Fruit fly (Drosophila melanogaster) whole organism, embryonic: Measurements from ENCODE around the gene CG9760.

Source experiments
- Atf-2 ChIP-seq: fragments of 200-800 bp; sonication (Bioruptor generic); optimal IDR thresholded peaks from 2 replicates; lab custom pipeline; 2016; ENCODE audit warnings: missing biosample characterization, missing genetic modification characterization
- Atf6 ChIP-seq: fragments of 200-800 bp; sonication (Bioruptor generic); IDR thresholded peaks from 2 replicates; pipeline ENCODE4 v1.3.6; 2022; ENCODE audit warnings: missing biosample characterization, missing genetic modification characterization
- BtbVII ChIP-seq: fragments of 200-800 bp; sonication (Bioruptor generic); optimal IDR thresholded peaks from 3 replicates; lab custom pipeline; 2017; ENCODE audit warnings: missing biosample characterization, mild to moderate bottlenecking, missing genetic modification characterization
- CG10267 ChIP-seq: fragments of 200-800 bp; sonication (Bioruptor generic); optimal IDR thresholded peaks from 2 replicates; lab custom pipeline; 2018; ENCODE audit warnings: missing biosample characterization, mild to moderate bottlenecking, missing genetic modification characterization, moderate library complexity
- CG10274 ChIP-seq: fragments of 200-800 bp; sonication (Bioruptor generic); optimal IDR thresholded peaks from 3 replicates; lab custom pipeline; 2017; ENCODE audit warnings: missing biosample characterization, mild to moderate bottlenecking, missing genetic modification characterization
- CG10431 ChIP-seq: fragments of 200-800 bp; sonication (Bioruptor generic); optimal IDR thresholded peaks from 3 replicates; lab custom pipeline; 2018; ENCODE audit warnings: missing biosample characterization, mild to moderate bottlenecking, missing genetic modification characterization
- CG11695 ChIP-seq: fragments of 200-800 bp; sonication (Bioruptor generic); IDR thresholded peaks from 3 replicates; pipeline ENCODE4 v1.3.6; 2022; ENCODE audit warnings: missing biosample characterization, missing genetic modification characterization
- CG13287 ChIP-seq: fragments of 200-800 bp; sonication (Bioruptor generic); IDR thresholded peaks from 2 replicates; pipeline ENCODE4 v1.3.6; 2022; ENCODE audit warnings: missing biosample characterization, missing genetic modification characterization; ENCODE audit not compliant: partially characterized antibody
- CG1602 ChIP-seq: fragments of 200-800 bp; sonication (Bioruptor generic); optimal IDR thresholded peaks from 3 replicates; lab custom pipeline; 2016; ENCODE audit warnings: missing biosample characterization, missing genetic modification characterization
- CG18476 ChIP-seq: fragments of 200-800 bp; sonication (Bioruptor generic); optimal IDR thresholded peaks from 2 replicates; lab custom pipeline; 2016; ENCODE audit warnings: missing biosample characterization, mild to moderate bottlenecking, missing genetic modification characterization
- CG30020 ChIP-seq: fragments of 200-800 bp; optimal IDR thresholded peaks from 2 replicates; lab custom pipeline; 2019; ENCODE audit warnings: missing biosample characterization, mild to moderate bottlenecking, missing genetic modification characterization, moderate library complexity
- CG3163 ChIP-seq: fragments of 200-800 bp; sonication (Bioruptor generic); optimal IDR thresholded peaks from 3 replicates; lab custom pipeline; 2016; ENCODE audit warnings: missing biosample characterization, missing genetic modification characterization
- CG3726 ChIP-seq: fragments of 200-800 bp; sonication (Bioruptor generic); IDR thresholded peaks from 3 replicates; pipeline ENCODE4, ENCODE4 v1.3.6; 2022; ENCODE audit warnings: missing biosample characterization, missing genetic modification characterization
- CG6791 ChIP-seq: fragments of 200-800 bp; sonication (Bioruptor generic); IDR thresholded peaks from 3 replicates; pipeline ENCODE4 v1.3.6; 2022; ENCODE audit warnings: missing biosample characterization, missing genetic modification characterization; ENCODE audit not compliant: partially characterized antibody
- CTCF ChIP-seq: fragments of 200-800 bp; sonication (Bioruptor generic); optimal IDR thresholded peaks from 2 replicates; lab custom pipeline; 2017; ENCODE audit warnings: missing biosample characterization, mild to moderate bottlenecking, missing genetic modification characterization, moderate library complexity
- Dp ChIP-seq: fragments of 200-800 bp; sonication (Bioruptor generic); optimal IDR thresholded peaks from 2 replicates; lab custom pipeline; 2018; ENCODE audit warnings: missing biosample characterization, mild to moderate bottlenecking, missing genetic modification characterization, moderate library complexity
- Hr39 ChIP-seq: fragments of >200 bp; optimal IDR thresholded peaks from 2 replicates; lab custom pipeline; 2017
- NC2α ChIP-seq: fragments of 200-800 bp; sonication (Bioruptor generic); optimal IDR thresholded peaks from 2 replicates; lab custom pipeline; 2016; ENCODE audit warnings: missing biosample characterization, missing genetic modification characterization
- NK7.1 ChIP-seq: fragments of 200-800 bp; sonication (Bioruptor generic); optimal IDR thresholded peaks from 3 replicates; lab custom pipeline; 2016; ENCODE audit warnings: missing biosample characterization, missing genetic modification characterization
- Ptx1 ChIP-seq: fragments of 200-800 bp; sonication (Bioruptor generic); IDR thresholded peaks from 2 replicates; pipeline ENCODE4 v1.3.6; 2022; ENCODE audit warnings: missing biosample characterization, missing genetic modification characterization
- Stat92E ChIP-seq, 3 experiments: fragments of >200 bp in 2 of 3; fragments of 200-800 bp in 1 of 3; sonication (Bioruptor generic) in 1 of 3; optimal IDR thresholded peaks; 2 replicates each; lab custom pipeline; 2017 to 2019; ENCODE audit warnings: missing biosample characterization in 3 of 3, missing genetic modification characterization in 3 of 3, mild to moderate bottlenecking in 1 of 3, moderate library complexity in 1 of 3
- ab ChIP-seq: fragments of 200-800 bp; sonication (Bioruptor generic); optimal IDR thresholded peaks from 2 replicates; lab custom pipeline; 2016; ENCODE audit warnings: missing biosample characterization, missing genetic modification characterization
- ase ChIP-seq: fragments of 200-800 bp; sonication (Bioruptor generic); IDR thresholded peaks from 3 replicates; pipeline ENCODE4 v1.3.6; 2022; ENCODE audit warnings: missing biosample characterization, missing genetic modification characterization
- bbx ChIP-seq: fragments of 200-800 bp; sonication (Bioruptor generic); IDR thresholded peaks from 2 replicates; pipeline ENCODE4 v1.3.6; 2022; ENCODE audit warnings: missing biosample characterization, missing genetic modification characterization; ENCODE audit not compliant: partially characterized antibody
- cato ChIP-seq: fragments of 200-800 bp; sonication (Bioruptor generic); optimal IDR thresholded peaks from 2 replicates; lab custom pipeline; 2016; ENCODE audit warnings: missing biosample characterization, missing genetic modification characterization, borderline replicate concordance
- chif ChIP-seq, 2 experiments: fragments of 200-800 bp; sonication (Bioruptor generic); optimal IDR thresholded peaks; 3 replicates each; lab custom pipeline; 2016; ENCODE audit warnings: missing biosample characterization in 2 of 2, missing genetic modification characterization in 2 of 2
- crp ChIP-seq, 2 experiments: fragments of 200-800 bp; sonication (Bioruptor generic); optimal IDR thresholded peaks; 2 replicates in 1 of 2; 3 replicates in 1 of 2; lab custom pipeline; 2017; ENCODE audit warnings: missing biosample characterization in 2 of 2, missing genetic modification characterization in 2 of 2, mild to moderate bottlenecking in 1 of 2, moderate library complexity in 1 of 2
- exex ChIP-seq: fragments of 200-800 bp; sonication (Bioruptor generic); optimal IDR thresholded peaks from 4 replicates; lab custom pipeline; 2018; ENCODE audit warnings: missing biosample characterization, mild to moderate bottlenecking, missing genetic modification characterization, moderate library complexity
- fd96Cb ChIP-seq: fragments of 200-800 bp; sonication (Bioruptor generic); optimal IDR thresholded peaks from 2 replicates; lab custom pipeline; 2018; ENCODE audit warnings: missing biosample characterization, mild to moderate bottlenecking, missing genetic modification characterization, moderate library complexity
- gro ChIP-seq: fragments of 200-800 bp; sonication (Bioruptor generic); optimal IDR thresholded peaks from 2 replicates; lab custom pipeline; 2016; ENCODE audit warnings: missing biosample characterization, missing genetic modification characterization
- gsb ChIP-seq: fragments of 200-800 bp; sonication (Bioruptor generic); IDR thresholded peaks from 2 replicates; pipeline ENCODE4 v1.3.6; 2022; ENCODE audit warnings: missing biosample characterization, missing genetic modification characterization
- hb ChIP-seq: fragments of 200-800 bp; sonication (Bioruptor generic); IDR thresholded peaks from 3 replicates; pipeline ENCODE4 v1.3.6; 2022; ENCODE audit warnings: missing biosample characterization, missing genetic modification characterization; ENCODE audit not compliant: partially characterized antibody
- ind ChIP-seq: fragments of 200-800 bp; sonication (Bioruptor generic); optimal IDR thresholded peaks from 3 replicates; lab custom pipeline; 2016; ENCODE audit warnings: missing biosample characterization, missing genetic modification characterization
- inv ChIP-seq: fragments of 200-800 bp; sonication (Bioruptor generic); IDR thresholded peaks from 2 replicates; pipeline ENCODE4 v1.3.6; 2022; ENCODE audit warnings: missing biosample characterization, missing genetic modification characterization; ENCODE audit not compliant: partially characterized antibody
- jigr1 ChIP-seq: fragments of 200-800 bp; sonication (Bioruptor generic); IDR thresholded peaks from 3 replicates; pipeline ENCODE4 v1.3.6; 2022; ENCODE audit warnings: missing biosample characterization, missing genetic modification characterization
- kay ChIP-seq: fragments of 200-800 bp; sonication (Bioruptor generic); optimal IDR thresholded peaks from 2 replicates; lab custom pipeline; 2016; ENCODE audit warnings: missing biosample characterization, missing genetic modification characterization
- nmo ChIP-seq: fragments of 200-800 bp; sonication (Bioruptor generic); optimal IDR thresholded peaks from 2 replicates; lab custom pipeline; 2018; ENCODE audit warnings: missing biosample characterization, mild to moderate bottlenecking, missing genetic modification characterization, moderate library complexity
- nom ChIP-seq: fragments of 200-800 bp; sonication (Bioruptor generic); optimal IDR thresholded peaks from 2 replicates; lab custom pipeline; 2017; ENCODE audit warnings: missing biosample characterization, missing genetic modification characterization, mild to moderate bottlenecking, moderate library complexity, missing genetic modification reagents
- run ChIP-seq: fragments of 200-800 bp; sonication (Bioruptor generic); optimal IDR thresholded peaks from 3 replicates; lab custom pipeline; 2018; ENCODE audit warnings: missing biosample characterization, mild to moderate bottlenecking, missing genetic modification characterization
- sima ChIP-seq: fragments of 200-800 bp; sonication (Bioruptor generic); optimal IDR thresholded peaks from 2 replicates; lab custom pipeline; 2016; ENCODE audit warnings: missing biosample characterization, missing genetic modification characterization
- slp2 ChIP-seq: fragments of 200-800 bp; sonication (Bioruptor generic); optimal IDR thresholded peaks from 2 replicates; lab custom pipeline; 2016; ENCODE audit warnings: missing biosample characterization, missing genetic modification characterization
- sob ChIP-seq: fragments of 200-800 bp; sonication (Bioruptor generic); IDR thresholded peaks from 2 replicates; pipeline ENCODE4 v1.3.6; 2022; ENCODE audit warnings: missing biosample characterization, missing genetic modification characterization
- ssp ChIP-seq: fragments of 200-800 bp; sonication (Bioruptor generic); IDR thresholded peaks from 2 replicates; pipeline ENCODE4 v1.3.6; 2022; ENCODE audit warnings: missing biosample characterization, missing genetic modification characterization
- usp ChIP-seq: fragments of >200 bp; optimal IDR thresholded peaks from 2 replicates; lab custom pipeline; 2017; ENCODE audit warnings: missing biosample characterization, missing genetic modification characterization
- vnd ChIP-seq: fragments of 200-800 bp; sonication (Bioruptor generic); IDR thresholded peaks from 3 replicates; pipeline ENCODE4 v1.3.6; 2022; ENCODE audit warnings: missing biosample characterization, missing genetic modification characterization; ENCODE audit not compliant: partially characterized antibody
- wdn ChIP-seq: fragments of 200-800 bp; sonication (Bioruptor generic); IDR thresholded peaks from 2 replicates; pipeline ENCODE4 v1.3.6; 2022; ENCODE audit warnings: missing biosample characterization, missing genetic modification characterization

Gene CG9760

dm6 chr3L:12138113-12138899 is 25.2 kb downstream of the CG9760 start, which contains the start of the genes ND-SGDH and RhoGAP68F (continued):
- TF ChIP-seq gro (GFP tag; lab: Kevin White, UChicago) (peak; percentile 34), chif (GFP tag; optimal IDR thresholded peaks at IDR 0.05; lab: Kevin White, UChicago) (peak; percentile 38 to 51), ab (GFP tag; lab: Kevin White, UChicago) (no peak), CG13287 (peak; percentile 95), crp (GFP tag; optimal IDR thresholded peaks at IDR 0.05; lab: Kevin White, UChicago) (peak in 1 of 2 experiments; percentile 40), BtbVII (GFP tag; lab: Kevin White, UChicago) (peak; percentile 41), vnd (GFP tag; lab: Robert Waterston, UW) (peak; percentile 99), nom (no peak), NK7.1 (GFP tag; lab: Kevin White, UChicago) (peak; percentile 50), CG10267 (peak; percentile 74), CG30020 (tag; lab: Kevin White, UChicago) (peak; percentile 77), run (peak; percentile 17), sima (GFP tag; lab: Kevin White, UChicago) (no peak), CG6791 (peak; percentile 91), kay (GFP tag; lab: Kevin White, UChicago) (peak; percentile 57), bbx (GFP tag; lab: Robert Waterston, UW) (peak; percentile 89), usp (GFP tag; lab: Kevin White, UChicago) (no peak), exex (tag; lab: Kevin White, UChicago) (no peak), jigr1 (no peak), cato (GFP tag; lab: Kevin White, UChicago) (peak; percentile 70), fd96Cb (peak; percentile 66), CG3163 (GFP tag; lab: Kevin White, UChicago) (no peak), Ptx1 (GFP tag; lab: Robert Waterston, UW) (peak; percentile 80), Atf-2 (GFP tag; lab: Kevin White, UChicago) (peak; percentile 71), CG10431 (GFP tag; lab: Kevin White, UChicago) (peak; percentile 36), hb (GFP tag; lab: Robert Waterston, UW) (peak; percentile 95), CG11695 (GFP tag; lab: Robert Waterston, UW) (peak; percentile 55; the same call in 2 of the 3 replicates), slp2 (GFP tag; lab: Kevin White, UChicago) (peak; percentile 58), gsb (peak; percentile 55; the same call in 1 of the 2 replicates), ssp (GFP tag; lab: Robert Waterston, UW) (peak; percentile 87), wdn (0 out of 2 replicates have a peak, but pooled peaks have one; percentile 35), sob (GFP tag; lab: Robert Waterston, UW) (peak; percentile 79), ase (GFP tag; lab: Robert Waterston, UW) (0 out of 3 replicates have a peak, but pooled peaks have one; percentile 37), Hr39 (lab: Kevin White, UChicago) (no peak), inv (GFP tag; lab: Robert Waterston, UW) (peak; percentile 97), Stat92E (GFP tag; optimal IDR thresholded peaks at IDR 0.05; lab: Kevin White, UChicago) (peak in 1 of 3 experiments; percentile 1), Atf6 (peak; percentile 37; the same call in 1 of the 2 replicates), CG18476 (GFP tag; lab: Kevin White, UChicago) (peak; percentile 67), nmo (GFP tag; lab: Kevin White, UChicago) (peak; percentile 89), CTCF (GFP tag; lab: Kevin White, UChicago) (no peak), NC2α (GFP tag; lab: Kevin White, UChicago) (no peak), CG1602 (GFP tag; lab: Kevin White, UChicago) (peak; percentile 67), CG10274 (GFP tag; lab: Kevin White, UChicago) (no peak), Dp (peak; percentile 8), CG3726 (GFP tag; lab: Robert Waterston, UW) (no peak), ind (peak; percentile 83)
- TF ChIP-seq, all 482 proteins: peak for 348
